Worm (Caenorhabditis elegans): ENCODE measurements around the gene Y57G11A.4.

DNA sequence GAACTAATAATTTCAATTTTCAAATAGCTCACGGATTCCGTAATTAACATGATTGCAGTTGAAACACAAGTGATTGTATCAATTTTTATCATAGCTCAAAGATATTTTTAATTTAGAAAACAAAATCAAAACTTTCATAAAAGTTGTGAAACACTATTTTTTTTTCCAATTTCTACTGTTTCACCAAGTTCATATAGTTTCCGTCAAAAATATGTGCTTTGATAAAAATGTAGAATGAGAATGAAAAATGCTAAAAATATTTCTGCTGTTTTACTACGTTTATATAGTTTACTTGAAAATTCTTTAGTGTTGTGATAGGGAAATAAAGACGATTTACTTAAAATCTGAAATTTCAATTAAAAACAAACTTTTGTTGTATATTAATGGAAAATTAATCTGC is 13.4 kb downstream of the Y57G11A.4 start:
- no peak for TF ChIP-seq klf-2 (GFP tag; conservative IDR thresholded peaks at IDR 0.05)
- TF ChIP-seq T22C8.4 (GFP tag; IDR thresholded peaks at IDR 0.05) = no peak
- TF ChIP-seq flt-1 (GFP tag; IDR thresholded peaks at IDR 0.05) = no peak
- TF ChIP-seq tab-1 (GFP tag; IDR thresholded peaks at IDR 0.05) = no peak

All from whole organism, midembryonic.